Worm (Caenorhabditis elegans) whole organism, young adult: ENCODE measurements around the gene lgc-47.

Source experiments
- T07F8.4 ChIP-seq: sonication (generic microtip); optimal IDR thresholded peaks from 2 replicates; lab custom pipeline; 2016; ENCODE audit warnings: mild to moderate bottlenecking, missing genetic modification characterization, moderate library complexity, missing compliant biosample characterization
- akir-1 ChIP-seq: fragments of 200-800 bp; sonication (Bioruptor generic); optimal IDR thresholded peaks from 2 replicates; lab custom pipeline; 2018; ENCODE audit warnings: mild to moderate bottlenecking, missing genetic modification characterization, moderate library complexity, missing compliant biosample characterization
- ceh-58 ChIP-seq: fragments of 200-800 bp; sonication (Bioruptor generic); IDR thresholded peaks from 2 replicates; pipeline ENCODE4 v1.3.6; 2022; ENCODE audit warnings: missing genetic modification characterization, missing compliant biosample characterization
- dpl-1 ChIP-seq: fragments of 150-350 bp; optimal IDR thresholded peaks from 2 replicates; lab custom pipeline; 2014; ENCODE audit warnings: missing biosample characterization, missing genetic modification reagents, missing genetic modification characterization
- pha-4 ChIP-seq: fragments of 150-350 bp; sonication (generic microtip); optimal IDR thresholded peaks from 2 replicates; lab custom pipeline; 2014; ENCODE audit warnings: missing biosample characterization, missing genetic modification reagents, missing genetic modification characterization
- xnd-1 ChIP-seq: sonication (generic microtip); optimal IDR thresholded peaks from 2 replicates; lab custom pipeline; 2016; ENCODE audit warnings: missing genotype, missing genetic modification reagents, missing genetic modification characterization, missing compliant biosample characterization

ce11 chrX:9843568-9843967 lies 36.1 kb upstream of the lgc-47 start:
- TF ChIP-seq T07F8.4 (tag; lab: Kevin White, UChicago) (no peak), xnd-1 (tag; lab: Kevin White, UChicago) (no peak), akir-1 (GFP tag; lab: Kevin White, UChicago) (no peak), ceh-58 (GFP tag; lab: Robert Waterston, UW) (no peak), dpl-1 (GFP tag; lab: Kevin White, UChicago) (no peak), pha-4 (no peak)
